Fruit fly (Drosophila melanogaster): ENCODE data around the gene MESR3.

The MESR3 gene

DNA sequence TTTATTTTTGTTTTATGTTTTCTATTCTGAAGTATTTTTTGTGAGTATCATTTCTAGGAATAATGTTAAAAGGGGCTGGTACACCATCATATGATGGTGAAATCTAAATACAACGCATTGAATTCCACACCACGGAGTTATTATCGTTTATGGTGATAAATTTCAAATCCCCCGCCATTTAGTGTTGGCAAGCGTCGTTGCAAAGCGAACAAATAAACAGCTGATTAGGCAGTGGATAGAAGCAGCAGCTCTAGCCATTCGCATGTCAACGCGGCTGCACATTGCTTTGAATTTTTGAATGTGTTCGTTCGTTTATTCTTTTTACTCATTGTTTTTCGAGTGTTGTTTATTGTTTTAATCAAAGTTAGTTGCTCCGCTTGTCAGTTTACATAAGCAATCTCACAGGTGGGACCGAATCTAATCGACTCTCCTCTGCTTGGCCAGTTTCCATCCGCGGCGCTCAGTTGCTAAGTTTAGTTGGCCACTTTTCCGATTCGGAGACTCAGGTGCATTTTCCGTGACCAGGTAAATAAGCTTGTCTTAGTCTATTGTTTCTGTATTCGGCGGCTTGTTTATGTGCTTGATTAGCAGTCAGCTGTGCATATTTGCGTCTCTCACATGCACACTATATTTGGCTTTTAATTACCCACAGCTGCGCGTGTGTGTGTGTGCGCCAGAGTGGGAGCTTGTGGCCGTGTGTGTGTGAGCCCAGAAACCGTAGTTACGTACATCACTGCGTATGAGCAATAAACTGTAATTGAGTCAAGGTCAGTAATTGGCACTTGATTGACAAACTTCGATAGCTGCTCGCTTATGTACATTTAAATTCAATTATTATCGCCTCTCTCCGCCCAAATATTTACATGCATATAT is 60.1 kb downstream of the MESR3 start, which contains the start of the genes Mst36Fa and CG31751:
Gene Mst36Fa, minus strand, starts transcription at position 51 of the 873 bp plus-strand sequence.
Gene CG31751, plus strand, starts transcription at position 274 of the 873 bp plus-strand sequence.
- peak; percentile 14 for TF ChIP-seq Sp1 (GFP tag; optimal IDR thresholded peaks at IDR 0.05)
- peak; percentile 61 for TF ChIP-seq OdsH (GFP tag; optimal IDR thresholded peaks at IDR 0.05)
- TF ChIP-seq Hr83 (GFP tag; optimal IDR thresholded peaks at IDR 0.05; ENCODE audit: poor library complexity, severe bottlenecking) = peak; percentile 92
- TF ChIP-seq rgr (GFP tag; optimal IDR thresholded peaks at IDR 0.05) = peak; percentile 61
- peak; percentile 66 for TF ChIP-seq h (GFP tag; optimal IDR thresholded peaks at IDR 0.05)
- TF ChIP-seq psq (GFP tag; optimal IDR thresholded peaks at IDR 0.05) = peak; percentile 27
- TF ChIP-seq GATAd (GFP tag; optimal IDR thresholded peaks at IDR 0.05) = no peak
- no peak for TF ChIP-seq lola (GFP tag; optimal IDR thresholded peaks at IDR 0.05)
- TF ChIP-seq Rel (GFP tag; optimal IDR thresholded peaks at IDR 0.05) = no peak
- TF ChIP-seq Rel (tag; optimal IDR thresholded peaks at IDR 0.05) = peak; percentile 29
- no peak for TF ChIP-seq Dif (GFP tag; optimal IDR thresholded peaks at IDR 0.05; ENCODE audit: partially characterized antibody)
- TF ChIP-seq Hnf4 (GFP tag; optimal IDR thresholded peaks at IDR 0.05) = peak; percentile 69
- peak; percentile 56 for TF ChIP-seq br (GFP tag; optimal IDR thresholded peaks at IDR 0.05)
- peak in 1 of 2 experiments; percentile 64 for TF ChIP-seq foxo (GFP tag; optimal IDR thresholded peaks at IDR 0.05)
- TF ChIP-seq fru (GFP tag; optimal IDR thresholded peaks at IDR 0.05) = peak; percentile 34
- TF ChIP-seq Myc (optimal IDR thresholded peaks at IDR 0.05) = peak; percentile 38
- TF ChIP-seq ey (GFP tag; optimal IDR thresholded peaks at IDR 0.05) = peak; percentile 50
- peak; percentile 55 for TF ChIP-seq sv (GFP tag; optimal IDR thresholded peaks at IDR 0.05)
- no peak for TF ChIP-seq Jra (GFP tag; optimal IDR thresholded peaks at IDR 0.05)

DNA sequence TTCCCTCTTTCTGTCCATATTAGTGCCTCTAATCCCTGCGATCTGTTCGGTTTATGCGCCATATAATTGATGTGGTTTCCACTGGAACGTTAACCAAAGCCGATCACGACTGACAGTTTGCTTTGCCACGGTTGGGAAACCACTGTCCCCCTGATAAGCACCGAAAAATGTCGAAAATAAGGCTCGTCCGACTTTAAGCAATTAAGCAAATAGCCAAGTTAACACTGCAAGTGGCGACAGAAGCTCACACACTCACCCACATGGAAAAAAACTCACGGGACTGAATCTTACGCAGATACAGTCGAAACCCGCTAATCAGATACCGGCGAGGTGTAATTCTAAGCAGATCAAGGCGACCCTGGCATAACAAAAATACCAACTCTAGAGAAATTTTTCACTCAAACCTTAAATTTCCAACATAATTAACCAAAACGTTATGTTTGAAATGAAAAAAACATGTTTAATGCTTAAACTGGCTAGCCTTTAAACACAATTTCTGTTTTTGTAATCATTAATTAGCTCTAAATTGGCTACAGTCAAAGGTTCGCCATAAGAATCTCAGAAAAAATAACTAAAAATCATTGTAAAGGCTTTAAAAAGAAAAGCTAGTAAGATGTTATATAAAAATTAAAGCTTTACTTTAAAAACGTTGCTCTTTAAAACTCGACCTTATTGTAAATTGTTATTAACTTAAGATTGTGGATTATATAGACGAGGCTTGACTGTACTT is 61.0 kb downstream of the MESR3 start:
- TF ChIP-seq Abd-B (GFP tag; optimal IDR thresholded peaks at IDR 0.05) (no peak), Rel (GFP tag; optimal IDR thresholded peaks at IDR 0.05) (no peak), Rel (tag; optimal IDR thresholded peaks at IDR 0.05) (peak; percentile 51), CG9705 (GFP tag; optimal IDR thresholded peaks at IDR 0.05) (peak; percentile 44), Hr78 (GFP tag; optimal IDR thresholded peaks at IDR 0.05) (no peak), Mio (GFP tag; optimal IDR thresholded peaks at IDR 0.05) (no peak), OdsH (GFP tag; optimal IDR thresholded peaks at IDR 0.05) (peak; percentile 62), GATAd (GFP tag; optimal IDR thresholded peaks at IDR 0.05) (no peak), Sp1 (GFP tag; optimal IDR thresholded peaks at IDR 0.05) (peak; percentile 70), pan (optimal IDR thresholded peaks at IDR 0.05) (no peak), Dif (GFP tag; optimal IDR thresholded peaks at IDR 0.05; ENCODE audit: partially characterized antibody) (no peak), Vsx2 (GFP tag; optimal IDR thresholded peaks at IDR 0.05; ENCODE audit: partially characterized antibody) (peak; percentile 23), dsf (GFP tag; optimal IDR thresholded peaks at IDR 0.05; ENCODE audit: borderline replicate concordance) (no peak), woc (GFP tag; optimal IDR thresholded peaks at IDR 0.05) (peak; percentile 77), br (GFP tag; optimal IDR thresholded peaks at IDR 0.05) (peak; percentile 55), brk (GFP tag; optimal IDR thresholded peaks at IDR 0.05) (no peak), foxo (GFP tag; optimal IDR thresholded peaks at IDR 0.05) (peak in 1 of 2 experiments; percentile 54), Jra (GFP tag; optimal IDR thresholded peaks at IDR 0.05) (peak; percentile 26), dl (GFP tag; optimal IDR thresholded peaks at IDR 0.05; ENCODE audit: insufficient read depth in 1 of 2, partially characterized antibody in 2 of 2) (no peak), Hnf4 (GFP tag; optimal IDR thresholded peaks at IDR 0.05) (peak; percentile 52), Hr83 (GFP tag; optimal IDR thresholded peaks at IDR 0.05; ENCODE audit: poor library complexity, severe bottlenecking) (peak; percentile 67), CG32264 (GFP tag; optimal IDR thresholded peaks at IDR 0.05) (no peak), h (GFP tag; optimal IDR thresholded peaks at IDR 0.05) (no peak), rgr (GFP tag; optimal IDR thresholded peaks at IDR 0.05) (peak; percentile 68), fru (GFP tag; optimal IDR thresholded peaks at IDR 0.05) (peak; percentile 56), sv (GFP tag; optimal IDR thresholded peaks at IDR 0.05) (peak; percentile 18), N (GFP tag; optimal IDR thresholded peaks at IDR 0.05) (no peak), HLH106 (tag; optimal IDR thresholded peaks at IDR 0.05) (peak; percentile 77), ey (GFP tag; optimal IDR thresholded peaks at IDR 0.05) (peak; percentile 64), dmrt93B (GFP tag; optimal IDR thresholded peaks at IDR 0.05) (peak; percentile 65), jim (GFP tag; optimal IDR thresholded peaks at IDR 0.05) (no peak), CrebA (GFP tag; optimal IDR thresholded peaks at IDR 0.05; ENCODE audit: borderline replicate concordance) (no peak), lola (GFP tag; optimal IDR thresholded peaks at IDR 0.05) (no peak), psq (GFP tag; optimal IDR thresholded peaks at IDR 0.05) (peak; percentile 61)

Measured in whole organism, wandering third instar larva.